Fruit fly (Drosophila melanogaster) whole organism, pupa: Measurements from ENCODE around the gene Gclc.
A peak's percentile ranks its signal among the peaks of the same experiment; 100 is the strongest.

Experiments used
- CG10348 ChIP-seq: fragments of 200-800 bp; sonication (Bioruptor generic); IDR thresholded peaks from 2 replicates; pipeline ENCODE4 v1.3.6; 2022; ENCODE audit warnings: missing biosample characterization, missing genetic modification characterization
- CG12605 ChIP-seq: fragments of 200-800 bp; sonication (Bioruptor generic); IDR thresholded peaks from 2 replicates; pipeline ENCODE4 v1.3.6; 2022; ENCODE audit warnings: missing biosample characterization, missing genetic modification characterization
- CG13204 ChIP-seq: fragments of 200-800 bp; sonication (Bioruptor generic); optimal IDR thresholded peaks from 2 replicates; lab custom pipeline; 2018; ENCODE audit warnings: missing biosample characterization, mild to moderate bottlenecking, missing genetic modification characterization, moderate library complexity
- CG14655 ChIP-seq: fragments of 200-800 bp; sonication (Bioruptor generic); optimal IDR thresholded peaks from 3 replicates; lab custom pipeline; 2017; ENCODE audit warnings: mild to moderate bottlenecking, missing biosample characterization, missing genetic modification reagents, missing genetic modification characterization
- CG15710 ChIP-seq: fragments of 200-800 bp; sonication (Bioruptor generic); optimal IDR thresholded peaks from 2 replicates; lab custom pipeline; 2018; ENCODE audit warnings: missing biosample characterization, mild to moderate bottlenecking, missing genetic modification characterization, moderate library complexity
- CG17806 ChIP-seq: fragments of 200-800 bp; sonication (Bioruptor generic); optimal IDR thresholded peaks from 2 replicates; lab custom pipeline; 2018; ENCODE audit warnings: missing biosample characterization, mild to moderate bottlenecking, missing genetic modification characterization, moderate library complexity
- CG32121 ChIP-seq: fragments of 200-800 bp; sonication (Bioruptor generic); IDR thresholded peaks from 2 replicates; pipeline ENCODE4 v1.3.6; 2022; ENCODE audit warnings: missing biosample characterization, missing genetic modification characterization
- CG34367 ChIP-seq: fragments of 200-800 bp; sonication (Bioruptor generic); optimal IDR thresholded peaks from 2 replicates; lab custom pipeline; 2018; ENCODE audit warnings: missing biosample characterization, mild to moderate bottlenecking, missing genetic modification characterization
- CG4496 ChIP-seq: fragments of 200-800 bp; sonication (Bioruptor generic); IDR thresholded peaks from 3 replicates; pipeline ENCODE4 v1.3.6; 2022; ENCODE audit warnings: missing biosample characterization, missing genetic modification characterization
- CG8159 ChIP-seq: fragments of 200-800 bp; sonication (Bioruptor generic); optimal IDR thresholded peaks from 3 replicates; lab custom pipeline; 2018; ENCODE audit warnings: missing biosample characterization, mild to moderate bottlenecking, missing genetic modification characterization, moderate library complexity
- CG8301 ChIP-seq: fragments of 200-800 bp; sonication (Bioruptor generic); optimal IDR thresholded peaks from 2 replicates; lab custom pipeline; 2018; ENCODE audit warnings: missing biosample characterization, mild to moderate bottlenecking, missing genetic modification characterization
- CG9948 ChIP-seq: fragments of 200-800 bp; sonication (Bioruptor generic); optimal IDR thresholded peaks from 2 replicates; lab custom pipeline; 2018; ENCODE audit warnings: missing biosample characterization, mild to moderate bottlenecking, missing genetic modification characterization, moderate library complexity
- D1 ChIP-seq: fragments of 200-800 bp; sonication (Bioruptor generic); optimal IDR thresholded peaks from 2 replicates; lab custom pipeline; 2018; ENCODE audit warnings: missing biosample characterization, mild to moderate bottlenecking, missing genetic modification characterization, moderate library complexity
- EcR ChIP-seq: fragments of 200-800 bp; sonication (Bioruptor generic); optimal IDR thresholded peaks from 3 replicates; lab custom pipeline; 2019; ENCODE audit warnings: missing biosample characterization, missing genetic modification characterization, mild to moderate bottlenecking, moderate library complexity, missing genetic modification reagents
- Ets98B ChIP-seq: fragments of 200-800 bp; sonication (Bioruptor generic); IDR thresholded peaks from 2 replicates; pipeline ENCODE4 v1.3.6; 2022; ENCODE audit warnings: missing biosample characterization, missing genetic modification characterization
- Pif1A ChIP-seq: fragments of 200-800 bp; sonication (Bioruptor generic); optimal IDR thresholded peaks from 3 replicates; lab custom pipeline; 2016; ENCODE audit warnings: missing biosample characterization, missing genetic modification characterization
- Pif1B ChIP-seq: fragments of 200-800 bp; sonication (Bioruptor generic); optimal IDR thresholded peaks from 3 replicates; lab custom pipeline; 2016; ENCODE audit warnings: missing biosample characterization, missing genetic modification characterization
- Snoo ChIP-seq: fragments of 200-800 bp; sonication (Bioruptor generic); optimal IDR thresholded peaks from 3 replicates; lab custom pipeline; 2017; ENCODE audit warnings: missing biosample characterization, mild to moderate bottlenecking, missing genetic modification characterization, inconsistent platforms
- fd96Ca ChIP-seq: fragments of 200-800 bp; sonication (Bioruptor generic); IDR thresholded peaks from 3 replicates; pipeline ENCODE4 v1.3.6; 2022; ENCODE audit warnings: missing biosample characterization, missing genetic modification characterization
- gl ChIP-seq: fragments of 200-800 bp; sonication (Bioruptor generic); optimal IDR thresholded peaks from 2 replicates; lab custom pipeline; 2018; ENCODE audit warnings: missing biosample characterization, mild to moderate bottlenecking, missing genetic modification characterization
- rn ChIP-seq: fragments of 200-800 bp; sonication (Bioruptor generic); IDR thresholded peaks from 2 replicates; pipeline ENCODE4 v1.3.6; 2022; ENCODE audit warnings: missing biosample characterization, missing genetic modification characterization

The Gclc gene

dm6 chrX:8091017-8091620, 24.8 kb downstream of the Gclc start:
- peak; percentile 99 for TF ChIP-seq fd96Ca (GFP tag; lab: Robert Waterston, UW)
- peak; percentile 96 for TF ChIP-seq Pif1A (GFP tag; lab: Kevin White, UChicago)
- peak; percentile 86 for TF ChIP-seq gl (tag; lab: Kevin White, UChicago)
- peak; percentile 95 for TF ChIP-seq CG17806 (tag; lab: Kevin White, UChicago)
- TF ChIP-seq rn (GFP tag; lab: Robert Waterston, UW) = peak; percentile 97
- peak; percentile 92 for TF ChIP-seq CG15710 (tag; lab: Kevin White, UChicago)
- peak; percentile 84 for TF ChIP-seq CG13204 (GFP tag; lab: Kevin White, UChicago)
- TF ChIP-seq Snoo = peak; percentile 94
- TF ChIP-seq CG32121 (GFP tag; lab: Robert Waterston, UW) = peak; percentile 98
- TF ChIP-seq Ets98B (GFP tag; lab: Robert Waterston, UW) = peak; percentile 99
- TF ChIP-seq D1 (tag; lab: Kevin White, UChicago) = peak; percentile 83
- peak; percentile 95 for TF ChIP-seq CG34367
- TF ChIP-seq CG9948 (tag; lab: Kevin White, UChicago) = peak; percentile 94
- peak; percentile 96 for TF ChIP-seq CG8301
- TF ChIP-seq EcR (GFP tag; lab: Kevin White, UChicago) = peak; percentile 28
- peak; percentile 98 for TF ChIP-seq CG12605 (GFP tag; lab: Robert Waterston, UW)
- TF ChIP-seq CG14655 = peak; percentile 97
- TF ChIP-seq Pif1B (GFP tag; lab: Kevin White, UChicago) = peak; percentile 97
- peak; percentile 91 for TF ChIP-seq CG10348 (GFP tag; lab: Robert Waterston, UW)
- TF ChIP-seq CG8159 (tag; lab: Kevin White, UChicago) = peak; percentile 94
- TF ChIP-seq CG4496 = peak; percentile 99

dm6 chrX:8087113-8087512, 28.8 kb downstream of the Gclc start, which contains the start of gene CG2256:
Gene CG2256 (minus strand): TSS chrX:8087213.
- TF ChIP-seq CG4496 (no peak), Snoo (no peak), gl (tag; lab: Kevin White, UChicago) (no peak), CG12605 (GFP tag; lab: Robert Waterston, UW) (no peak), CG34367 (no peak), CG17806 (tag; lab: Kevin White, UChicago) (no peak)

- no peak for TF ChIP-seq Snoo
- no peak for TF ChIP-seq Ets98B (GFP tag; lab: Robert Waterston, UW)
- TF ChIP-seq CG13204 (GFP tag; lab: Kevin White, UChicago) = no peak
- TF ChIP-seq CG9948 (tag; lab: Kevin White, UChicago) = no peak
- TF ChIP-seq CG10348 (GFP tag; lab: Robert Waterston, UW) = no peak
- TF ChIP-seq CG8159 (tag; lab: Kevin White, UChicago) = no peak
- no peak for TF ChIP-seq CG12605 (GFP tag; lab: Robert Waterston, UW)
- no peak for TF ChIP-seq rn (GFP tag; lab: Robert Waterston, UW)
- TF ChIP-seq CG15710 (tag; lab: Kevin White, UChicago) = no peak
- no peak for TF ChIP-seq CG17806 (tag; lab: Kevin White, UChicago)
- TF ChIP-seq fd96Ca (GFP tag; lab: Robert Waterston, UW) = no peak
- TF ChIP-seq CG14655 = no peak
- TF ChIP-seq Pif1A (GFP tag; lab: Kevin White, UChicago) = no peak
- TF ChIP-seq, all 21 proteins: peak for 0
Measured at dm6 chrX:8081427-8082185, 34.3 kb downstream of the Gclc start, which contains the start of gene Ldsdh1. Gene Ldsdh1 (minus strand): TSS chrX:8081605.

dm6 chrX:8080174-8080573, 35.8 kb downstream of the Gclc start:
- TF ChIP-seq CG10348 (GFP tag; lab: Robert Waterston, UW) = no peak
- peak; percentile 4 for TF ChIP-seq CG8159 (tag; lab: Kevin White, UChicago)

- no peak for TF ChIP-seq Pif1B (GFP tag; lab: Kevin White, UChicago)
- TF ChIP-seq CG34367 = no peak
- no peak for TF ChIP-seq CG10348 (GFP tag; lab: Robert Waterston, UW)
- TF ChIP-seq CG8159 (tag; lab: Kevin White, UChicago) = no peak
- TF ChIP-seq CG14655 = no peak
- no peak for TF ChIP-seq CG13204 (GFP tag; lab: Kevin White, UChicago)
- TF ChIP-seq D1 (tag; lab: Kevin White, UChicago) = no peak
- no peak for TF ChIP-seq Pif1A (GFP tag; lab: Kevin White, UChicago)
- TF ChIP-seq EcR (GFP tag; lab: Kevin White, UChicago) = no peak
- no peak for TF ChIP-seq CG12605 (GFP tag; lab: Robert Waterston, UW)
- no peak for TF ChIP-seq CG15710 (tag; lab: Kevin White, UChicago)
- TF ChIP-seq CG9948 (tag; lab: Kevin White, UChicago) = no peak
- TF ChIP-seq CG32121 (GFP tag; lab: Robert Waterston, UW) = no peak
- no peak for TF ChIP-seq Snoo
- TF ChIP-seq rn (GFP tag; lab: Robert Waterston, UW) = no peak
- TF ChIP-seq CG8301 = no peak
- TF ChIP-seq CG17806 (tag; lab: Kevin White, UChicago) = no peak
- no peak for TF ChIP-seq CG4496
- no peak for TF ChIP-seq fd96Ca (GFP tag; lab: Robert Waterston, UW)
- no peak for TF ChIP-seq gl (tag; lab: Kevin White, UChicago)
Measured at dm6 chrX:8075300-8075927, 40.5 kb downstream of the Gclc start, which contains the start of the genes Upf2 and CG1571. Gene Upf2 (minus strand): TSS chrX:8075466. Gene CG1571 (plus strand): TSS chrX:8075877.
